Fruit fly (Drosophila melanogaster) whole organism, embryonic: ENCODE data around the gene HIP-R.

ENCODE experiments used
- Antp ChIP-seq: fragments of 200-800 bp; sonication (Bioruptor generic); optimal IDR thresholded peaks from 3 replicates; lab custom pipeline; 2016; ENCODE audit warnings: missing biosample characterization, missing genetic modification characterization
- CG10543 ChIP-seq: fragments of 200-800 bp; sonication (Bioruptor generic); optimal IDR thresholded peaks from 3 replicates; lab custom pipeline; 2017; ENCODE audit warnings: missing biosample characterization, mild to moderate bottlenecking, missing genetic modification characterization, moderate library complexity
- CG10979 ChIP-seq: fragments of 200-800 bp; sonication (Bioruptor generic); optimal IDR thresholded peaks from 2 replicates; lab custom pipeline; 2018; ENCODE audit warnings: missing biosample characterization, mild to moderate bottlenecking, missing genetic modification characterization, moderate library complexity
- CG11504 ChIP-seq: fragments of 200-800 bp; sonication (Bioruptor generic); optimal IDR thresholded peaks from 3 replicates; lab custom pipeline; 2019; ENCODE audit warnings: missing biosample characterization, mild to moderate bottlenecking, missing genetic modification characterization, moderate library complexity
- CG13287 ChIP-seq: fragments of 200-800 bp; sonication (Bioruptor generic); IDR thresholded peaks from 2 replicates; pipeline ENCODE4 v1.3.6; 2022; ENCODE audit warnings: missing biosample characterization, missing genetic modification characterization; ENCODE audit not compliant: partially characterized antibody
- CG13296 ChIP-seq: fragments of 200-800 bp; sonication (Bioruptor generic); optimal IDR thresholded peaks from 3 replicates; lab custom pipeline; 2018; ENCODE audit warnings: missing biosample characterization, mild to moderate bottlenecking, missing genetic modification characterization
- CG14050 ChIP-seq: fragments of 200-800 bp; sonication (Bioruptor generic); IDR thresholded peaks from 3 replicates; pipeline ENCODE4 v1.3.6; 2022; ENCODE audit warnings: missing biosample characterization, missing genetic modification characterization
- CG14860 ChIP-seq: fragments of 200-800 bp; sonication (Bioruptor generic); IDR thresholded peaks from 3 replicates; pipeline ENCODE4 v1.3.6; 2022; ENCODE audit warnings: missing biosample characterization, missing genetic modification characterization; ENCODE audit not compliant: partially characterized antibody
- CG15269 ChIP-seq: fragments of 200-800 bp; sonication (Bioruptor generic); optimal IDR thresholded peaks from 2 replicates; lab custom pipeline; 2018; ENCODE audit warnings: missing biosample characterization, mild to moderate bottlenecking, missing genetic modification characterization, moderate library complexity
- CG1832 ChIP-seq: fragments of 200-800 bp; sonication (Bioruptor generic); optimal IDR thresholded peaks from 2 replicates; lab custom pipeline; 2017; ENCODE audit warnings: missing biosample characterization, mild to moderate bottlenecking, missing genetic modification characterization, inconsistent platforms
- CG2678 ChIP-seq: fragments of 200-800 bp; sonication (Bioruptor generic); optimal IDR thresholded peaks from 3 replicates; lab custom pipeline; 2019; ENCODE audit warnings: missing biosample characterization, mild to moderate bottlenecking, missing genetic modification characterization, moderate library complexity
- CG31388 ChIP-seq: fragments of 200-800 bp; sonication (Bioruptor generic); optimal IDR thresholded peaks from 2 replicates; lab custom pipeline; 2016; ENCODE audit warnings: missing biosample characterization, missing genetic modification characterization
- CG3847 ChIP-seq: fragments of 200-800 bp; sonication (Bioruptor generic); IDR thresholded peaks from 2 replicates; pipeline ENCODE4 v1.3.6; 2022; ENCODE audit warnings: missing biosample characterization, missing genetic modification characterization
- CG4707 ChIP-seq: fragments of 200-800 bp; sonication (Bioruptor generic); optimal IDR thresholded peaks from 2 replicates; lab custom pipeline; 2018; ENCODE audit warnings: missing biosample characterization, mild to moderate bottlenecking, missing genetic modification characterization, moderate library complexity
- CG6689 ChIP-seq: fragments of 200-800 bp; sonication (Bioruptor generic); IDR thresholded peaks from 2 replicates; pipeline ENCODE4 v1.3.6; 2022; ENCODE audit warnings: missing biosample characterization, missing genetic modification characterization
- CG6791 ChIP-seq: fragments of 200-800 bp; sonication (Bioruptor generic); IDR thresholded peaks from 3 replicates; pipeline ENCODE4 v1.3.6; 2022; ENCODE audit warnings: missing biosample characterization, missing genetic modification characterization; ENCODE audit not compliant: partially characterized antibody
- CG7963 ChIP-seq: fragments of 200-800 bp; sonication (Bioruptor generic); IDR thresholded peaks from 3 replicates; pipeline ENCODE4 v1.3.6; 2022; ENCODE audit warnings: missing biosample characterization, missing genetic modification characterization; ENCODE audit not compliant: partially characterized antibody
- CG7987 ChIP-seq: fragments of 200-800 bp; sonication (Bioruptor generic); optimal IDR thresholded peaks from 2 replicates; lab custom pipeline; 2018; ENCODE audit warnings: missing biosample characterization, mild to moderate bottlenecking, missing genetic modification characterization, moderate library complexity
- CG9932 ChIP-seq: fragments of 200-800 bp; sonication (Bioruptor generic); IDR thresholded peaks from 2 replicates; pipeline ENCODE4 v1.3.6; 2022; ENCODE audit warnings: missing biosample characterization, missing genetic modification characterization
- Doc3 ChIP-seq: fragments of 200-800 bp; sonication (Bioruptor generic); IDR thresholded peaks from 3 replicates; pipeline ENCODE4 v1.3.6; 2022; ENCODE audit warnings: missing biosample characterization, missing genetic modification characterization; ENCODE audit not compliant: partially characterized antibody
- Dp ChIP-seq: fragments of 200-800 bp; sonication (Bioruptor generic); optimal IDR thresholded peaks from 2 replicates; lab custom pipeline; 2018; ENCODE audit warnings: missing biosample characterization, mild to moderate bottlenecking, missing genetic modification characterization, moderate library complexity
- E2f2 ChIP-seq: fragments of 200-800 bp; sonication (Bioruptor generic); IDR thresholded peaks from 2 replicates; pipeline ENCODE4 v1.3.6; 2022; ENCODE audit warnings: missing biosample characterization, missing genetic modification characterization
- Mad ChIP-seq: fragments of 200-800 bp; sonication (Bioruptor generic); optimal IDR thresholded peaks from 2 replicates; lab custom pipeline; 2016; ENCODE audit warnings: missing biosample characterization, missing genetic modification characterization
- Nf-YC ChIP-seq: fragments of 200-800 bp; optimal IDR thresholded peaks from 3 replicates; lab custom pipeline; 2019; ENCODE audit warnings: missing biosample characterization, mild to moderate bottlenecking, missing genetic modification characterization, moderate library complexity
- Pdp1 ChIP-seq, 2 experiments: fragments of 200-800 bp; sonication (Bioruptor generic); optimal IDR thresholded peaks; 3 replicates each; lab custom pipeline; 2016; ENCODE audit warnings: missing biosample characterization in 2 of 2, missing genetic modification characterization in 2 of 2, mild to moderate bottlenecking in 1 of 2, moderate library complexity in 1 of 2
- Poxn ChIP-seq: fragments of 200-800 bp; sonication (Bioruptor generic); IDR thresholded peaks from 2 replicates; pipeline ENCODE4 v1.3.6; 2022; ENCODE audit warnings: missing biosample characterization, missing genetic modification characterization
- Sox102F ChIP-seq: fragments of 200-800 bp; sonication (Bioruptor generic); optimal IDR thresholded peaks from 2 replicates; lab custom pipeline; 2018; ENCODE audit warnings: missing biosample characterization, mild to moderate bottlenecking, missing genetic modification characterization, moderate library complexity
- Ssrp ChIP-seq: fragments of 200-800 bp; sonication (Bioruptor generic); optimal IDR thresholded peaks from 2 replicates; lab custom pipeline; 2018; ENCODE audit warnings: missing biosample characterization, mild to moderate bottlenecking, missing genetic modification characterization, moderate library complexity
- Stat92E ChIP-seq, 3 experiments: fragments of >200 bp in 2 of 3; fragments of 200-800 bp in 1 of 3; sonication (Bioruptor generic) in 1 of 3; optimal IDR thresholded peaks; 2 replicates each; lab custom pipeline; 2017 to 2019; ENCODE audit warnings: missing biosample characterization in 3 of 3, missing genetic modification characterization in 3 of 3, mild to moderate bottlenecking in 1 of 3, moderate library complexity in 1 of 3
- ato ChIP-seq: fragments of 200-800 bp; sonication (Bioruptor generic); IDR thresholded peaks from 2 replicates; pipeline ENCODE4 v1.3.6; 2022; ENCODE audit warnings: missing biosample characterization, missing genetic modification characterization; ENCODE audit not compliant: partially characterized antibody
- bbx ChIP-seq: fragments of 200-800 bp; sonication (Bioruptor generic); IDR thresholded peaks from 2 replicates; pipeline ENCODE4 v1.3.6; 2022; ENCODE audit warnings: missing biosample characterization, missing genetic modification characterization; ENCODE audit not compliant: partially characterized antibody
- ewg ChIP-seq: fragments of 200-800 bp; sonication (Bioruptor generic); optimal IDR thresholded peaks from 3 replicates; lab custom pipeline; 2017; ENCODE audit warnings: mild to moderate bottlenecking, missing biosample characterization, missing genetic modification reagents, missing genetic modification characterization
- exex ChIP-seq: fragments of 200-800 bp; sonication (Bioruptor generic); optimal IDR thresholded peaks from 4 replicates; lab custom pipeline; 2018; ENCODE audit warnings: missing biosample characterization, mild to moderate bottlenecking, missing genetic modification characterization, moderate library complexity
- grau ChIP-seq: fragments of 200-800 bp; optimal IDR thresholded peaks from 3 replicates; lab custom pipeline; 2019; ENCODE audit warnings: missing biosample characterization, mild to moderate bottlenecking, missing genetic modification characterization, moderate library complexity
- her ChIP-seq: fragments of 200-800 bp; sonication (Bioruptor generic); optimal IDR thresholded peaks from 2 replicates; lab custom pipeline; 2016; ENCODE audit warnings: missing biosample characterization, missing genetic modification characterization
- inv ChIP-seq: fragments of 200-800 bp; sonication (Bioruptor generic); IDR thresholded peaks from 2 replicates; pipeline ENCODE4 v1.3.6; 2022; ENCODE audit warnings: missing biosample characterization, missing genetic modification characterization; ENCODE audit not compliant: partially characterized antibody
- lilli ChIP-seq: fragments of 200-800 bp; sonication (Bioruptor generic); optimal IDR thresholded peaks from 3 replicates; lab custom pipeline; 2016; ENCODE audit warnings: missing biosample characterization, missing genetic modification characterization
- nerfin-2 ChIP-seq: fragments of 200-800 bp; sonication (Bioruptor generic); IDR thresholded peaks from 2 replicates; pipeline ENCODE4 v1.3.6; 2022; ENCODE audit warnings: missing biosample characterization, missing genetic modification characterization; ENCODE audit not compliant: partially characterized antibody
- nmo ChIP-seq: fragments of 200-800 bp; sonication (Bioruptor generic); optimal IDR thresholded peaks from 2 replicates; lab custom pipeline; 2018; ENCODE audit warnings: missing biosample characterization, mild to moderate bottlenecking, missing genetic modification characterization, moderate library complexity
- nom ChIP-seq: fragments of 200-800 bp; sonication (Bioruptor generic); optimal IDR thresholded peaks from 2 replicates; lab custom pipeline; 2017; ENCODE audit warnings: missing biosample characterization, missing genetic modification characterization, mild to moderate bottlenecking, moderate library complexity, missing genetic modification reagents
- pum ChIP-seq: fragments of 200-800 bp; sonication (Bioruptor generic); optimal IDR thresholded peaks from 2 replicates; lab custom pipeline; 2016; ENCODE audit warnings: missing biosample characterization, missing genetic modification characterization
- pzg ChIP-seq: fragments of 200-800 bp; sonication (Bioruptor generic); optimal IDR thresholded peaks from 3 replicates; lab custom pipeline; 2018; ENCODE audit warnings: missing biosample characterization, mild to moderate bottlenecking, missing genetic modification characterization, moderate library complexity
- sens-2 ChIP-seq: fragments of 200-800 bp; sonication (Bioruptor generic); IDR thresholded peaks from 2 replicates; pipeline ENCODE4 v1.3.6; 2022; ENCODE audit warnings: missing biosample characterization, missing genetic modification characterization
- sna ChIP-seq: fragments of 200-800 bp; sonication (Bioruptor generic); IDR thresholded peaks from 2 replicates; pipeline ENCODE4 v1.3.6; 2022; ENCODE audit warnings: missing biosample characterization, missing genetic modification characterization; ENCODE audit not compliant: partially characterized antibody
- tin ChIP-seq: fragments of 200-800 bp; sonication (Bioruptor generic); optimal IDR thresholded peaks from 3 replicates; lab custom pipeline; 2016; ENCODE audit warnings: missing biosample characterization, missing genetic modification characterization
- unc-4 ChIP-seq: fragments of 200-800 bp; sonication (Bioruptor generic); IDR thresholded peaks from 2 replicates; pipeline ENCODE4 v1.3.6; 2022; ENCODE audit warnings: missing biosample characterization, missing genetic modification characterization; ENCODE audit not compliant: partially characterized antibody
- vnd ChIP-seq: fragments of 200-800 bp; sonication (Bioruptor generic); IDR thresholded peaks from 3 replicates; pipeline ENCODE4 v1.3.6; 2022; ENCODE audit warnings: missing biosample characterization, missing genetic modification characterization; ENCODE audit not compliant: partially characterized antibody

The HIP-R gene

dm6 chrX:3780884-3781283 is 8.9 kb upstream of the HIP-R start (continued):
- TF ChIP-seq CG10543: peak; percentile 65
- peak; percentile 28 for TF ChIP-seq Nf-YC (tag; lab: Kevin White, UChicago)
- TF ChIP-seq lilli (GFP tag; lab: Kevin White, UChicago): peak; percentile 13
- TF ChIP-seq grau (tag; lab: Kevin White, UChicago): peak; percentile 40
- TF ChIP-seq nom (GFP tag; lab: Kevin White, UChicago): peak; percentile 28
- no peak for TF ChIP-seq Sox102F (GFP tag; lab: Kevin White, UChicago)
- peak; percentile 26 for TF ChIP-seq ewg (GFP tag; lab: Kevin White, UChicago)
- TF ChIP-seq Ssrp (tag; lab: Kevin White, UChicago): no peak
- peak; percentile 38 for TF ChIP-seq CG7987 (GFP tag; lab: Kevin White, UChicago)
- TF ChIP-seq pum (GFP tag; lab: Kevin White, UChicago): no peak
- peak; percentile 61 for TF ChIP-seq her (GFP tag; lab: Kevin White, UChicago)
- TF ChIP-seq CG4707 (GFP tag; lab: Kevin White, UChicago): no peak
- TF ChIP-seq nerfin-2 (GFP tag; lab: Robert Waterston, UW): no peak
- peak in 1 of 3 experiments; percentile 26 for TF ChIP-seq Stat92E (GFP tag; optimal IDR thresholded peaks at IDR 0.05; lab: Kevin White, UChicago)
- peak; percentile 41 for TF ChIP-seq CG9932
- peak; percentile 93 for TF ChIP-seq CG1832 (GFP tag; lab: Kevin White, UChicago)
- TF ChIP-seq CG10979: no peak
- no peak for TF ChIP-seq Poxn (GFP tag; lab: Robert Waterston, UW)
- TF ChIP-seq tin (GFP tag; lab: Kevin White, UChicago): peak; percentile 2
- peak; percentile 5 for TF ChIP-seq Antp
- TF ChIP-seq CG15269 (tag; lab: Kevin White, UChicago): no peak

dm6 chrX:3788432-3788831 is 1.3 kb upstream of the HIP-R start:
- TF ChIP-seq CG7963 (GFP tag; lab: Robert Waterston, UW): peak; percentile 88
- TF ChIP-seq pzg: peak; percentile 6
- TF ChIP-seq CG31388 (GFP tag; lab: Kevin White, UChicago): no peak
- TF ChIP-seq CG14860 (GFP tag; lab: Robert Waterston, UW): peak; percentile 76
- no peak for TF ChIP-seq CG3847 (GFP tag; lab: Robert Waterston, UW)
- TF ChIP-seq exex (tag; lab: Kevin White, UChicago): no peak
- peak; percentile 86 for TF ChIP-seq bbx (GFP tag; lab: Robert Waterston, UW)
- peak; percentile 86 for TF ChIP-seq nerfin-2 (GFP tag; lab: Robert Waterston, UW)
- TF ChIP-seq unc-4 (GFP tag; lab: Robert Waterston, UW): peak; percentile 64
- TF ChIP-seq Pdp1 (GFP tag; optimal IDR thresholded peaks at IDR 0.05; lab: Kevin White, UChicago): peak in 1 of 2 experiments; percentile 49
- TF ChIP-seq CG2678: no peak
- no peak for TF ChIP-seq CG13296
- TF ChIP-seq sens-2 (GFP tag; lab: Robert Waterston, UW): no peak
- peak; percentile 48 for TF ChIP-seq E2f2 (GFP tag; lab: Robert Waterston, UW)
- TF ChIP-seq Doc3: peak; percentile 54
- TF ChIP-seq CG6689 (GFP tag; lab: Robert Waterston, UW): no peak
- peak; percentile 78 for TF ChIP-seq ato (GFP tag; lab: Robert Waterston, UW)
- peak; percentile 22 for TF ChIP-seq Dp (GFP tag; lab: Kevin White, UChicago)
- no peak for TF ChIP-seq Mad (GFP tag; lab: Kevin White, UChicago)
- no peak for TF ChIP-seq nom (GFP tag; lab: Kevin White, UChicago)
- TF ChIP-seq sna (GFP tag; lab: Robert Waterston, UW): peak; percentile 70
- peak; percentile 69 for TF ChIP-seq CG13287 (GFP tag; lab: Robert Waterston, UW)
- TF ChIP-seq nmo (GFP tag; lab: Kevin White, UChicago): no peak
- peak; percentile 34; the same call in 1 of the 2 replicates for TF ChIP-seq inv (GFP tag; lab: Robert Waterston, UW)
- no peak for TF ChIP-seq CG11504 (tag; lab: Kevin White, UChicago)
- peak; percentile 70 for TF ChIP-seq vnd
- no peak for TF ChIP-seq CG14050 (GFP tag; lab: Robert Waterston, UW)
- peak; percentile 91 for TF ChIP-seq CG6791
